Fruit fly (Drosophila melanogaster): ENCODE measurements around the gene CG12155.

Gene CG12155

DNA sequence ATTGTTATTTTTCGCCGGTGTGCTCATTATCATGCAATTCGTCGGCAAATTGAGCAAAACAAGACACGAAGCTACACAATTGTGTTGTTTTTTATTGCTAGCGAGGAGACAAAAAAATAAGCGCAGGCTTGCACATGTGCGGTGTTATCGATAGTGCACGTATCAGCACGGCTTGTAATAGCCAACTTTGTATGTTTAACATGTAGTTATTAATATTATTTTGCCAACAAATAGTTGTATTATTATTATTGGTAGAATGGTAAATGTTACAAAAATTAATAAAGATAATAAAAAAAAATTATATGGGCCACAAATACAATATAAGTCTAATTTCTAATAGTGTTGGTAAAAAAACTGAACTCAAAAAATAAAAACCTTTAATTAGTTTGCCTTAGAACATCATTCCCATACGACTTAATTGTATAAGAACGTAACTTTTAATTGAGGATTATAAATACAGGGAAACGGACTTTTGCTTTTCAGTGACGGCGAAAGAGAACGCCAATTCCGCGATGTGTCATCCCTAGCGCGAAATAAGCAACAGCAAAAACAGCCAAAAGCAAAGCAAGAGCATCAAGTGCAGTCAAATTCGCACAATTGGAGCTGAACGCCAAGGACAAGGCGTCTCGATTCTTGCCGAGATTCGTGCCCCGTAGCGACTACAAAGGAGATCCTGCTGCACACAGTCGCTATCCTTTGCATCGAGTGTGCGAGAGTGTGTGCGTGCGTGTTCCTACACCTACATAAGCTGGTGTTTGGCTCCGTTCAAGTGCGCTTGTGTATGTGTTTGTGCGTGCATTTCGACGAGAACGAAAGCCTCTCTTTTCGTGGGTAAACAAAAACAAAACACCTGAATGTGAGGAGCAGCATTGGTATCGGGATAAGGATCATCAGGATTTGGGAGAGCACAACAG, at the start of gene CG12155, which contains the start of gene NELF-B (continued):
- TF ChIP-seq CG8765 (GFP tag; IDR thresholded peaks at IDR 0.05) (peak; percentile 26; the same call in 1 of the 2 replicates), CG18011 (GFP tag; optimal IDR thresholded peaks at IDR 0.05) (no peak), CG1529 (GFP tag; optimal IDR thresholded peaks at IDR 0.05) (no peak), Hey (tag; optimal IDR thresholded peaks at IDR 0.05) (no peak), Atf3 (GFP tag; optimal IDR thresholded peaks at IDR 0.05) (no peak), Hr51 (GFP tag; optimal IDR thresholded peaks at IDR 0.05) (no peak), crp (GFP tag; optimal IDR thresholded peaks at IDR 0.05) (no peak), pros (GFP tag; optimal IDR thresholded peaks at IDR 0.05) (no peak), tup (GFP tag; optimal IDR thresholded peaks at IDR 0.05) (no peak), peb (GFP tag; IDR thresholded peaks at IDR 0.05) (no peak), tll (GFP tag; optimal IDR thresholded peaks at IDR 0.05) (no peak), bsh (GFP tag; optimal IDR thresholded peaks at IDR 0.05) (peak in 1 of 2 experiments; percentile 14), twi (tag; optimal IDR thresholded peaks at IDR 0.05) (peak; percentile 26), C15 (GFP tag; IDR thresholded peaks at IDR 0.05) (no peak), Ssrp (tag; optimal IDR thresholded peaks at IDR 0.05) (peak; percentile 53), CG1603 (tag; optimal IDR thresholded peaks at IDR 0.05) (no peak), CG13775 (GFP tag; optimal IDR thresholded peaks at IDR 0.05) (peak; percentile 78), cas (GFP tag; IDR thresholded peaks at IDR 0.05) (no peak), dpn (GFP tag; optimal IDR thresholded peaks at IDR 0.05) (peak; percentile 38 to 54), CG13123 (GFP tag; optimal IDR thresholded peaks at IDR 0.05) (peak; percentile 35), dati (GFP tag; IDR thresholded peaks at IDR 0.05) (no peak), CG3065 (GFP tag; optimal IDR thresholded peaks at IDR 0.05) (no peak), ro (GFP tag; IDR thresholded peaks at IDR 0.05) (no peak), D19A (tag; optimal IDR thresholded peaks at IDR 0.05) (no peak), org-1 (GFP tag; optimal IDR thresholded peaks at IDR 0.05) (no peak), schlank (tag; optimal IDR thresholded peaks at IDR 0.05) (no peak), CG14050 (GFP tag; IDR thresholded peaks at IDR 0.05) (no peak), Asciz (GFP tag; optimal IDR thresholded peaks at IDR 0.05) (no peak), Taf1 (GFP tag; IDR thresholded peaks at IDR 0.05) (no peak), CG10654 (GFP tag; optimal IDR thresholded peaks at IDR 0.05) (peak; percentile 41), CG34376 (GFP tag; optimal IDR thresholded peaks at IDR 0.05) (no peak), PHDP (tag; optimal IDR thresholded peaks at IDR 0.05) (no peak), sob (GFP tag; IDR thresholded peaks at IDR 0.05) (no peak), CG8290 (GFP tag; optimal IDR thresholded peaks at IDR 0.05) (peak; percentile 18), CG8290 (tag; optimal IDR thresholded peaks at IDR 0.05) (no peak), nmo (GFP tag; optimal IDR thresholded peaks at IDR 0.05) (peak; percentile 66), gce (GFP tag; IDR thresholded peaks at IDR 0.05) (no peak), CG4854 (GFP tag; optimal IDR thresholded peaks at IDR 0.05) (no peak), yki (optimal IDR thresholded peaks at IDR 0.05) (no peak), CG15696 (tag; optimal IDR thresholded peaks at IDR 0.05) (peak; percentile 34), klu (GFP tag; IDR thresholded peaks at IDR 0.05) (0 out of 2 replicates have a peak, but pooled peaks have one; percentile 33), CG10979 (tag; optimal IDR thresholded peaks at IDR 0.05) (peak; percentile 23), Sox102F (GFP tag; optimal IDR thresholded peaks at IDR 0.05) (no peak), Ada2b (GFP tag; IDR thresholded peaks at IDR 0.05) (no peak), CG9932 (GFP tag; IDR thresholded peaks at IDR 0.05) (peak; percentile 61; the same call in 1 of the 2 replicates), Dip3 (GFP tag; optimal IDR thresholded peaks at IDR 0.05) (peak; percentile 30), CG12299 (tag; optimal IDR thresholded peaks at IDR 0.05) (no peak), Doc3 (GFP tag; IDR thresholded peaks at IDR 0.05; ENCODE audit: partially characterized antibody) (no peak), danr (GFP tag; IDR thresholded peaks at IDR 0.05) (0 out of 2 replicates have a peak, but pooled peaks have one; percentile 6)

All from whole organism, embryonic.